Worm (Caenorhabditis elegans) whole organism, L4 larva: ENCODE measurements around the gene F59E12.15.

ENCODE experiments used
- F10B5.3 ChIP-seq: sonication (generic microtip); optimal IDR thresholded peaks from 2 replicates; lab custom pipeline; 2016; ENCODE audit warnings: mild to moderate bottlenecking, missing genetic modification characterization, missing compliant biosample characterization
- ZK546.5 ChIP-seq, 2 experiments: sonication (generic microtip); optimal IDR thresholded peaks; 2 replicates each; lab custom pipeline; 2017; ENCODE audit warnings: missing biosample characterization in 2 of 2, missing genetic modification characterization in 2 of 2
- nhr-25 ChIP-seq: sonication (generic microtip); optimal IDR thresholded peaks from 2 replicates; lab custom pipeline; 2017; ENCODE audit warnings: missing genetic modification characterization, mild to moderate bottlenecking, missing compliant biosample characterization, antibody characterized with exemption, moderate library complexity, borderline replicate concordance; ENCODE audit not compliant: insufficient read depth
- skn-1 ChIP-seq: fragments of 150-350 bp; optimal IDR thresholded peaks from 2 replicates; lab custom pipeline; 2014; ENCODE audit warnings: missing biosample characterization, missing genetic modification characterization

DNA sequence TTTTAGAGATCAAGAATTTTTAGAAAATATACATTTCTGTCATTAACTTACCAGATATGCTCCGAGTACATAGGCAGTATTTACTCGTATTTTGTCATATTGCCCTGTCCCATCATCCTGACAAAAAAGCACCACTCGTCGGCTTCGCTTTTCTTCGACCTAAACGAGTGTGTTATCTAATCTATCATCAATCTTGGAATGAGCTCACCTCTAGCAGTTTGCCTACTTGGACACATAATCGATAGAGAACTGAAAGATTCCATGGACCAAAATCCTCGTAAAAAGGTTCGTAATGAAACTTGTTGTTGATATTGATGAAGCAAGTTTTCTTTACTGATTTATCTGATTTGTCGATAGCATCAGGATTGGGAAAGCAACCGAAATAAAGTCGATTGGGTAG, 35.3 kb downstream of the F59E12.15 start:
- TF ChIP-seq nhr-25 (no peak), F10B5.3 (tag; lab: Kevin White, UChicago) (no peak), skn-1 (no peak), ZK546.5 (tag; optimal IDR thresholded peaks at IDR 0.05; lab: Kevin White, UChicago) (no peak)
